Worm (Caenorhabditis elegans) whole organism, early embryonic: ENCODE data around the gene sri-71.
"Not testable (repeated sequence)": the region's sequence is repeated elsewhere in the genome, so short reads cannot be mapped to it uniquely, and the experiment has no call there.

Source experiments
- ama-1 ChIP-seq: fragments of 150-350 bp; optimal IDR thresholded peaks from 2 replicates; lab custom pipeline; 2014
- hnd-1 ChIP-seq: sonication (generic microtip); optimal IDR thresholded peaks from 2 replicates; lab custom pipeline; 2016; ENCODE audit warnings: missing genetic modification characterization, missing compliant biosample characterization
- scrt-1 ChIP-seq: fragments of 200-800 bp; sonication (Bioruptor generic); IDR thresholded peaks from 2 replicates; pipeline ENCODE4 v1.3.6; 2022; ENCODE audit warnings: missing genetic modification characterization, missing compliant biosample characterization
- tra-4 ChIP-seq: sonication (generic microtip); optimal IDR thresholded peaks from 2 replicates; lab custom pipeline; 2017; ENCODE audit warnings: missing genetic modification characterization, missing compliant biosample characterization

DNA sequence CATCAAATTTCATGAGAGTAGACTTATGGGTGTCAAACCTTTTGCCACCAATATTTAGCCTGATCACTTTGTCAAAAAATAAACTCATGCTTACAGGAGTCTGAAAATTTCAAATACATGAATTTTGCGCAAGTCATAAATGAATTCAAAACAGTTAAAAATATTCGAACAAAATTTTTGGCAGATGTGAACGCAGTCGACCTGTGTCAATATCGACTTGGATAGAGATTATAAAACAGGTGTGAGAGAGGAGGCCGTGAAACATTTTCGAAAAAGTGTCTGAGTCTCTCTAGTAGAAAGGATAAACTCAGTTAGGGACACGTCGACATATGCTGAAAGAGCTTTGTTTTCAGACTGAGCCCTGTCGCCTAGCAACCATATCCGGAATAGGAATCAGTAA is 19.2 kb downstream of the sri-71 start, which contains the start of gene F22E5.12:
- TF ChIP-seq ama-1 (lab: Kevin White, UChicago); hnd-1 (tag; lab: Kevin White, UChicago); scrt-1 (GFP tag; lab: Robert Waterston, UW); tra-4 (tag; lab: Kevin White, UChicago): not testable (repeated sequence)
